Worm (Caenorhabditis elegans): ENCODE data around the gene nspc-20.

Gene nspc-20

ce11 chrX:14557352-14557935 lies 27.4 kb upstream of the nspc-20 start (continued):
- peak; percentile 47 for TF ChIP-seq lin-13 (GFP tag; optimal IDR thresholded peaks at IDR 0.05)
- TF ChIP-seq unc-39 (tag; optimal IDR thresholded peaks at IDR 0.05) = no peak
- TF ChIP-seq lin-11 (tag; optimal IDR thresholded peaks at IDR 0.05) = no peak
- no peak for TF ChIP-seq nhr-12 (tag; optimal IDR thresholded peaks at IDR 0.05)
- peak; percentile 28 for TF ChIP-seq snpc-4 (tag; optimal IDR thresholded peaks at IDR 0.05)
- TF ChIP-seq gmeb-1 (tag; optimal IDR thresholded peaks at IDR 0.05) = no peak
- no peak for TF ChIP-seq ceh-82 (tag; optimal IDR thresholded peaks at IDR 0.05)
- no peak for TF ChIP-seq nhr-10 (tag; optimal IDR thresholded peaks at IDR 0.05)
- TF ChIP-seq skn-1 (tag; optimal IDR thresholded peaks at IDR 0.05) = no peak

ce11 chrX:14556403-14556802 lies 26.4 kb upstream of the nspc-20 start:
- TF ChIP-seq skn-1 (tag; optimal IDR thresholded peaks at IDR 0.05) (no peak), sma-9 (GFP tag; optimal IDR thresholded peaks at IDR 0.05) (peak; percentile 23), sma-9 (tag; optimal IDR thresholded peaks at IDR 0.05) (no peak)

- no peak for TF ChIP-seq unc-39 (tag; optimal IDR thresholded peaks at IDR 0.05)
These were observed 19.7 kb upstream of the nspc-20 start, which contains the start of gene ram-5 for ce11 chrX:14549709-14550199. Gene ram-5, plus strand, starts transcription at chrX:14550149.

ce11 chrX:14545543-14545942 lies 15.5 kb upstream of the nspc-20 start, which contains the start of gene enri-2:
Gene enri-2, plus strand, starts transcription at chrX:14545843.
- TF ChIP-seq fos-1 (tag; optimal IDR thresholded peaks at IDR 0.05) = no peak
- no peak for TF ChIP-seq zag-1 (tag; optimal IDR thresholded peaks at IDR 0.05)
- TF ChIP-seq Y55F3AM.14 (GFP tag; optimal IDR thresholded peaks at IDR 0.05) = no peak
- no peak for TF ChIP-seq blmp-1 (tag; optimal IDR thresholded peaks at IDR 0.05; ENCODE audit: insufficient read depth)
- TF ChIP-seq gmeb-1 (tag; optimal IDR thresholded peaks at IDR 0.05) = no peak

ce11 chrX:14543224-14543623 lies 13.2 kb upstream of the nspc-20 start, which contains the start of gene T24C2.3:
Gene T24C2.3, plus strand, starts transcription at chrX:14543524.
- TF ChIP-seq ztf-11 (tag; optimal IDR thresholded peaks at IDR 0.05) = no peak
- no peak for TF ChIP-seq ceh-16 (tag; optimal IDR thresholded peaks at IDR 0.05)
- no peak for TF ChIP-seq nhr-11 (tag; optimal IDR thresholded peaks at IDR 0.05)
- TF ChIP-seq ceh-82 (tag; optimal IDR thresholded peaks at IDR 0.05) = no peak
- TF ChIP-seq mdl-1 (tag; optimal IDR thresholded peaks at IDR 0.05) = no peak
- TF ChIP-seq sma-9 (GFP tag; optimal IDR thresholded peaks at IDR 0.05) = no peak
- TF ChIP-seq sma-9 (tag; optimal IDR thresholded peaks at IDR 0.05) = no peak
- no peak for TF ChIP-seq lin-39 (tag; optimal IDR thresholded peaks at IDR 0.05)
- TF ChIP-seq nhr-23 (tag; optimal IDR thresholded peaks at IDR 0.05) = no peak
- TF ChIP-seq skn-1 (tag; optimal IDR thresholded peaks at IDR 0.05) = no peak
- TF ChIP-seq lin-13 (GFP tag; optimal IDR thresholded peaks at IDR 0.05) = no peak
- TF ChIP-seq aly-2 (tag; optimal IDR thresholded peaks at IDR 0.05) = no peak
- TF ChIP-seq lin-11 (tag; optimal IDR thresholded peaks at IDR 0.05) = no peak
- no peak for TF ChIP-seq mbf-1 (tag; optimal IDR thresholded peaks at IDR 0.05)
- TF ChIP-seq unc-62 (GFP tag; optimal IDR thresholded peaks at IDR 0.05) = no peak
- TF ChIP-seq fos-1 (tag; optimal IDR thresholded peaks at IDR 0.05) = no peak

- TF ChIP-seq snpc-4 (tag; optimal IDR thresholded peaks at IDR 0.05) = no peak
- no peak for TF ChIP-seq nhr-77 (tag; optimal IDR thresholded peaks at IDR 0.05)
- TF ChIP-seq nhr-129 (tag; optimal IDR thresholded peaks at IDR 0.05) = no peak
- TF ChIP-seq sem-4 (tag; optimal IDR thresholded peaks at IDR 0.05) = no peak
- TF ChIP-seq fos-1 (tag; optimal IDR thresholded peaks at IDR 0.05) = no peak
- no peak for TF ChIP-seq F13H6.1 (tag; optimal IDR thresholded peaks at IDR 0.05)
These were observed 12.0 kb upstream of the nspc-20 start, which contains the start of gene fbxa-81 for ce11 chrX:14541992-14542391. Gene fbxa-81, minus strand, starts transcription at chrX:14542092.

- peak; percentile 51 for TF ChIP-seq fos-1 (tag; optimal IDR thresholded peaks at IDR 0.05)
- peak; percentile 5 for TF ChIP-seq sma-9 (GFP tag; optimal IDR thresholded peaks at IDR 0.05)
- no peak for TF ChIP-seq sma-9 (tag; optimal IDR thresholded peaks at IDR 0.05)
- no peak for TF ChIP-seq nhr-25 (tag; optimal IDR thresholded peaks at IDR 0.05)
- peak; percentile 31 for TF ChIP-seq gmeb-1 (tag; optimal IDR thresholded peaks at IDR 0.05)
These were observed 9.5 kb upstream of the nspc-20 start for ce11 chrX:14539468-14539867.
